Worm (Caenorhabditis elegans) whole organism, late embryonic: Measurements from ENCODE around the gene srg-58.

Source experiments
- C38D4.7 ChIP-seq: fragments of 200-800 bp; sonication (Bioruptor generic); optimal IDR thresholded peaks from 2 replicates; lab custom pipeline; 2018; ENCODE audit warnings: mild to moderate bottlenecking, missing genetic modification characterization, moderate library complexity, missing compliant biosample characterization
- T23F11.4 ChIP-seq: fragments of 200-800 bp; sonication (Bioruptor generic); optimal IDR thresholded peaks from 2 replicates; lab custom pipeline; 2018; ENCODE audit warnings: mild to moderate bottlenecking, missing genetic modification characterization, missing compliant biosample characterization
- ama-1 ChIP-seq: fragments of 150-350 bp; optimal IDR thresholded peaks from 2 replicates; lab custom pipeline; 2014
- ceh-14 ChIP-seq: sonication (generic microtip); optimal IDR thresholded peaks from 2 replicates; lab custom pipeline; 2016; ENCODE audit warnings: missing genotype, missing genetic modification characterization, missing compliant biosample characterization
- ceh-19 ChIP-seq: fragments of 200-800 bp; sonication (Bioruptor generic); optimal IDR thresholded peaks from 2 replicates; lab custom pipeline; 2018; ENCODE audit warnings: mild to moderate bottlenecking, missing genetic modification characterization, missing compliant biosample characterization
- ceh-2 ChIP-seq: sonication (generic microtip); optimal IDR thresholded peaks from 2 replicates; lab custom pipeline; 2016; ENCODE audit warnings: missing genotype, missing genetic modification characterization, missing compliant biosample characterization
- ceh-30 ChIP-seq: fragments of 150-350 bp; optimal IDR thresholded peaks from 2 replicates; lab custom pipeline; 2014; ENCODE audit warnings: missing biosample characterization, missing genetic modification characterization
- ceh-6 ChIP-seq: fragments of 200-800 bp; sonication (Bioruptor generic); optimal IDR thresholded peaks from 2 replicates; lab custom pipeline; 2018; ENCODE audit warnings: mild to moderate bottlenecking, missing genetic modification characterization, missing compliant biosample characterization
- che-1 ChIP-seq: sonication (generic microtip); optimal IDR thresholded peaks from 2 replicates; lab custom pipeline; 2016; ENCODE audit warnings: mild to moderate bottlenecking, missing genetic modification characterization, missing compliant biosample characterization
- dmd-4 ChIP-seq: sonication (generic microtip); optimal IDR thresholded peaks from 2 replicates; lab custom pipeline; 2016; ENCODE audit warnings: borderline replicate concordance, missing genetic modification characterization, missing compliant biosample characterization
- dve-1 ChIP-seq: sonication (generic microtip); optimal IDR thresholded peaks from 2 replicates; lab custom pipeline; 2017; ENCODE audit warnings: antibody characterized with exemption, mild to moderate bottlenecking, missing genetic modification characterization, missing compliant biosample characterization
- elt-2 ChIP-seq: sonication (generic microtip); optimal IDR thresholded peaks from 2 replicates; lab custom pipeline; 2016; ENCODE audit warnings: missing genetic modification reagents, missing genetic modification characterization, missing compliant biosample characterization
- fax-1 ChIP-seq: sonication (generic microtip); optimal IDR thresholded peaks from 2 replicates; lab custom pipeline; 2016; ENCODE audit warnings: missing genotype, missing genetic modification characterization, missing compliant biosample characterization
- fkh-10 ChIP-seq: fragments of 150-350 bp; optimal IDR thresholded peaks from 2 replicates; lab custom pipeline; 2014; ENCODE audit warnings: missing biosample characterization, missing genetic modification reagents, missing genetic modification characterization
- gmeb-2 ChIP-seq: sonication (generic microtip); optimal IDR thresholded peaks from 2 replicates; lab custom pipeline; 2016; ENCODE audit warnings: missing genetic modification characterization, inconsistent platforms, missing compliant biosample characterization
- hlh-13 ChIP-seq: fragments of 200-800 bp; sonication (Bioruptor generic); optimal IDR thresholded peaks from 2 replicates; lab custom pipeline; 2018; ENCODE audit warnings: mild to moderate bottlenecking, missing genetic modification characterization, missing compliant biosample characterization
- lim-6 ChIP-seq: sonication (generic microtip); optimal IDR thresholded peaks from 2 replicates; lab custom pipeline; 2016; ENCODE audit warnings: missing genetic modification characterization, missing compliant biosample characterization
- mec-3 ChIP-seq: sonication (generic microtip); optimal IDR thresholded peaks from 2 replicates; lab custom pipeline; 2016; ENCODE audit warnings: borderline replicate concordance, missing genetic modification characterization, missing compliant biosample characterization
- nfya-1 ChIP-seq: sonication (generic microtip); optimal IDR thresholded peaks from 2 replicates; lab custom pipeline; 2017; ENCODE audit warnings: missing genetic modification characterization, mild to moderate bottlenecking, missing compliant biosample characterization, antibody characterized with exemption, moderate library complexity
- pax-1 ChIP-seq: fragments of 150-350 bp; optimal IDR thresholded peaks from 2 replicates; lab custom pipeline; 2014; ENCODE audit warnings: missing biosample characterization, missing genetic modification characterization
- pha-2 ChIP-seq: sonication (generic microtip); optimal IDR thresholded peaks from 2 replicates; lab custom pipeline; 2017; ENCODE audit warnings: mild to moderate bottlenecking, missing genetic modification characterization, missing compliant biosample characterization
- pqm-1 ChIP-seq: sonication (generic microtip); optimal IDR thresholded peaks from 2 replicates; lab custom pipeline; 2016; ENCODE audit warnings: missing genetic modification characterization, missing compliant biosample characterization
- ref-2 ChIP-seq: sonication (generic microtip); optimal IDR thresholded peaks from 2 replicates; lab custom pipeline; 2016; ENCODE audit warnings: missing genetic modification characterization, missing compliant biosample characterization
- sox-2 ChIP-seq: fragments of 200-800 bp; sonication (Bioruptor generic); IDR thresholded peaks from 2 replicates; pipeline ENCODE4 v1.3.6; 2022; ENCODE audit warnings: missing genetic modification reagents, missing genetic modification characterization, missing compliant biosample characterization
- sox-4 ChIP-seq: sonication (generic microtip); optimal IDR thresholded peaks from 2 replicates; lab custom pipeline; 2017; ENCODE audit warnings: mild to moderate bottlenecking, missing genetic modification characterization, inconsistent platforms, missing compliant biosample characterization
- syd-9 ChIP-seq: sonication (generic microtip); optimal IDR thresholded peaks from 2 replicates; lab custom pipeline; 2016; ENCODE audit warnings: mild to moderate bottlenecking, missing genetic modification characterization, moderate library complexity, missing compliant biosample characterization
- ttx-3 ChIP-seq: sonication (generic microtip); optimal IDR thresholded peaks from 2 replicates; lab custom pipeline; 2016; ENCODE audit warnings: missing genetic modification reagents, missing genetic modification characterization, missing compliant biosample characterization
- unc-3 ChIP-seq, 2 experiments: fragments of 200-800 bp in 1 of 2; sonication (Bioruptor generic) in 1 of 2; sonication (generic microtip) in 1 of 2; conservative IDR thresholded peaks in 1 of 2; optimal IDR thresholded peaks in 1 of 2; 2 replicates each; pipeline versions ENCODE4 v1.3.6 to Lab custom; 2016 to 2022; ENCODE audit warnings: missing compliant biosample characterization in 2 of 2, missing genetic modification characterization in 2 of 2, missing genetic modification reagents in 1 of 2
- unc-86 ChIP-seq: sonication (generic microtip); optimal IDR thresholded peaks from 2 replicates; lab custom pipeline; 2016; ENCODE audit warnings: missing genetic modification characterization, missing compliant biosample characterization

Gene srg-58

DNA sequence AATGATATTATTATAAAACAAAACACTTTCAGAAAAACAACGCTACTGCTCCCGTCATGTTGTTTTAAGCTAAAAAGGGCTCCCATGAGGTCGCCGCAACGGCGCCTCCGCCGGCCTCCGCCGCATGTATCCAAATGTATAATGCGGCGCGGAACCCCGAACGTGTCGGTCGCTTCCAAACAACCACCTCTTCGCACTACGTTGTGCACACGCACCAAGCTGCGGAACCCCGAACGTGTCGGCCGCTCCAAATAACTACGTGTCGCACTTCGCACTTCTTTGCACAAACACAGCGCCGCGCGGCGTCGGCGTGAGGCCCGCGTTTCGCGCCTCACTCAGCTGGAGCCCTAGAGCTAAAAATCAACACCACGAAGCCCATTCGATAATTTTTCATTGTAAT, 42.4 kb downstream of the srg-58 start:
- no peak for TF ChIP-seq hlh-13 (GFP tag; lab: Kevin White, UChicago)
- TF ChIP-seq che-1 (tag; lab: Kevin White, UChicago) = no peak
- no peak for TF ChIP-seq ref-2 (tag; lab: Kevin White, UChicago)
- TF ChIP-seq ama-1 (lab: Kevin White, UChicago) = no peak
- no peak for TF ChIP-seq mec-3
- no peak for TF ChIP-seq ceh-2
- no peak for TF ChIP-seq ceh-6 (GFP tag; lab: Kevin White, UChicago)
- no peak for TF ChIP-seq dmd-4
- no peak for TF ChIP-seq ceh-14 (tag; lab: Kevin White, UChicago)
- TF ChIP-seq pha-2 (tag; lab: Kevin White, UChicago) = no peak
- no peak for TF ChIP-seq pqm-1
- TF ChIP-seq nfya-1 = no peak
- TF ChIP-seq, all 69 proteins: peak for 0

DNA sequence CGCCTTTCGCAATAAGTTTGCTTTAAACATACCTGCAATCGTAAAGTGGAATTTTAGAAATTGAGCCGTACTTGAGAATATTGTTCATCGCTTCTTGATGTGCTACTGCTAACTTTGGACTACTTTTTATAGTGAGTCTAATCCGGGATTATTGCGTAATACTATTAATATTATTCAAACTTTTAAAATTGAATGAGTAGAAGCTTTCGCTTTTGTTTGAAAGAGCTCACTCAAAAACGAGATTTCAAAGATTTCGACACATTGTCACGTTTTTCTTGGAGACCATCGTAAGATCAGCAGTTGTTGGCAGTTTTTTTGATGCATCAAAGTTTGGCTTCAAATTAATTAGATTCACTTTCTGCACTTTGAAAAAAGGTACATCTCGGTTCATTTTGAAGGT, 45.8 kb downstream of the srg-58 start, which contains the start of gene srt-28:
Gene srt-28, minus strand, starts transcription at position 101 of the 400 bp plus-strand sequence.
- TF ChIP-seq ceh-30 (tag; lab: Kevin White, UChicago) = no peak
- no peak for TF ChIP-seq sox-2 (GFP tag; lab: Robert Waterston, UW)
- no peak for TF ChIP-seq ceh-2
- TF ChIP-seq fax-1 (tag; lab: Kevin White, UChicago) = no peak
- TF ChIP-seq ttx-3 = no peak
- TF ChIP-seq pax-1 (tag; lab: Kevin White, UChicago) = no peak
- TF ChIP-seq C38D4.7 (GFP tag; lab: Kevin White, UChicago) = no peak
- TF ChIP-seq dve-1 (tag; lab: Kevin White, UChicago) = no peak
- no peak for TF ChIP-seq syd-9 (tag; lab: Kevin White, UChicago)
- TF ChIP-seq lim-6 (tag; lab: Kevin White, UChicago) = no peak
- TF ChIP-seq unc-3 (GFP tag; conservative IDR thresholded peaks at IDR 0.05; lab: Robert Waterston, UW) = no peak
- no peak for TF ChIP-seq unc-3 (tag; optimal IDR thresholded peaks at IDR 0.05; lab: Kevin White, UChicago)
- TF ChIP-seq ceh-19 (GFP tag; lab: Kevin White, UChicago) = no peak
- no peak for TF ChIP-seq T23F11.4 (GFP tag; lab: Kevin White, UChicago)
- TF ChIP-seq gmeb-2 (tag; lab: Kevin White, UChicago) = no peak

DNA sequence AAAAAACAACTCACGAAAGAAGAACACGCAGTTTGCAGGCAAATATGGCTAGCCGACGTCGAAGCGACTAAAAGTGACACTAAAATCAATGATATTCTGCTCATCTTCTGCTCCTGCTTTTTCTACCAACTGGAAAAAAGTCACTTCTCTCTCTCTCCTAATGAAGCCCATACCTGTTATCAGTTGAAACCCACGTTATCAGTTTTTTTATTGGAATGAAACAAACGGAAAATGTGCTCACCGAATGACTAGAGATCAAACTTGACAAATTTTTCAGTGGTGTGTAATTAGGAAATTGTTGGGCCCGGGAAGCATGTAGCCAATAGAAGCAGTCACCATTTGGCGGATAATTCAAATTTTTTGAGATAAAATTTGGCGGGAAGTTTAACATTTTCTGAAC, 47.9 kb downstream of the srg-58 start, which contains the start of gene C24B9.3:
Gene C24B9.3, minus strand, starts transcription at position 171 of the 400 bp plus-strand sequence.
- TF ChIP-seq elt-2 (tag; lab: Kevin White, UChicago) (peak; percentile 29), fkh-10 (GFP tag; lab: Kevin White, UChicago) (no peak), unc-86 (tag; lab: Kevin White, UChicago) (no peak)

DNA sequence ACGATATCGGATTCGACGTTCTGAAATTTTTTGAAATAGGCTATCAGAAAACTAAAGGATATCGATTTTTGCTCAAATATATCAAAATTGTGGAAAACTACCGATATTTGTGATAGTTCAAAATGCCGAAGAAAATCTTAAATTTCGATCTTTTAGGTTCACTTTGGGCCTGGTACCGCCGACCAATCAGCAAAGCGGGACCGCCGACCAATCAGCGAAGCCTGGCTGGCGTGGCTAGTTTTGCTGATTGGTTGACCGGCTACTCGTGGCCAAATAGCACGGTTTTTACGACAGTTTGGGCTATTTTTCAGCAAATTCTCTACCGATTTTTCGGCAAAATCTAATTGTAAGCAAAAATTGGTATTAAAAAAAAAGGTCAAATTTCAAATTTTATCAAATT, 49.2 kb downstream of the srg-58 start:
- TF ChIP-seq nfya-1 = peak; percentile 54
- TF ChIP-seq sox-4 (tag; lab: Kevin White, UChicago) = no peak
